Fruit fly (Drosophila melanogaster): ENCODE results near the gene CG32591.
A peak's percentile ranks its signal among the peaks of the same experiment; 100 is the strongest.

Gene CG32591

dm6 chrX:14928844-14929243 lies at the start of gene CG32591:
CG32591 (minus strand) TSS chrX:14928944.
- TF ChIP-seq Bteb2 (GFP tag; optimal IDR thresholded peaks at IDR 0.05) (no peak), HLH3B (GFP tag; IDR thresholded peaks at IDR 0.05) (no peak)

DNA sequence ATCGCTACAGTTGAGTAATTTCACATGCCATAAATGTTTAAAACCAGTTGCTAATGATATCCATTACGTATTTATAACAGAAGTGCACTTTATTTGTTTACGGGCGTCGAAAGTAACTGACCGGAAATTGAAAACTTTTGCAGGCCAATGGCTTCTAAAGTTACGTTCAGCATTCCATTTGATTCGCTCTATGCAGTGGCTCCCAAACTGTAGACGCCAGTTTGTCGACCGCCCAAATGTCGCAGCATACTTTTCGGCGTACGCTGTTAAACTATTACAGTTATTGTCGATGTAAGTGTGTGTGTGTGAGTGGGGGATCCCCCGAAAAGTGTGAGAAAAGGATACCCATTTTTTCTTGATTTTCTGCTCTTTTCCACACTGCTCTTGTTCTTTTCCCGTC lies 32.1 kb upstream of the CG32591 start:
- TF ChIP-seq HmgZ (tag; optimal IDR thresholded peaks at IDR 0.05) (no peak), CTCF (GFP tag; optimal IDR thresholded peaks at IDR 0.05) (peak; percentile 5), stwl (tag; optimal IDR thresholded peaks at IDR 0.05) (peak; percentile 12), cad (GFP tag; optimal IDR thresholded peaks at IDR 0.05) (peak; percentile 69), cg (GFP tag; optimal IDR thresholded peaks at IDR 0.05) (peak; percentile 46), CG14441 (GFP tag; IDR thresholded peaks at IDR 0.05) (no peak), CG14860 (GFP tag; IDR thresholded peaks at IDR 0.05; ENCODE audit: partially characterized antibody) (0 out of 3 replicates have a peak, but pooled peaks have one; percentile 18), CG6654 (GFP tag; optimal IDR thresholded peaks at IDR 0.05) (peak; percentile 96), Hr51 (GFP tag; optimal IDR thresholded peaks at IDR 0.05) (no peak), Drgx (GFP tag; IDR thresholded peaks at IDR 0.05) (no peak)

DNA sequence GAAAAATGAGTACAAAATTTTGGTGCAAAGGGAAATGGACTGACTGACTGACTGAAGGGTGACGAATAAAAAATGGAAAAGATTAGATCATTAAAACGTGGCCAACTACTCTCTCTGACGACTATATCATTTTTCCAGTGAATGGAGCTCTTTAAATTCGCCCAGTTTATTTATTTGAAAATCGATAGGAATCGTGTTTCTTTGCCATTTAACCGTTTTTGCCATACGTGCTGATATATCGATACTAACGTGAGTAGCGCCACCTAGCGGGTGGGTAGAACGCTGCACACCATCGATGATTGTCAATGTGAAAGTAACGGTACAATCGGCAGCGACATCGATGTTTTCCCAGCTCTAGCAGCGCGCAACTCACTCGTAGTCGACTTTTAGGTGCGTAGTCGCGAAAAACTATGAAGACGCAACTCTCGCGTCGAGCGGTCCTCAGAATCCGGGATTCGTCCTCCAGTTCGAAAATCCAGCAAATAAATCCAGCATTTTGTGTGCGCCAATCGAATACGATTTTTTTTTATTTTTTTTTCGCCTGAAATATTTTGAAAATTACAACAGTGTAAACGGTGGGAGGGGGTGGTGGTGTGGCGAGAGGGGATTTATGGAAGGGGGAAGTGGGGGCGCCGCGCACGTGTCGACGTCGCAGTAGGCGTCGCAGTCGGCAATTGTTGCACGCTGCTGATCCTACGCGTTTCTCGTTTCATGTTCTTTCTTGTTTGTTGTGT lies 26.5 kb upstream of the CG32591 start, which contains the start of the genes CG9030 and eag:
TSS of gene CG9030 (minus strand) at position 51 of the 734 bp plus-strand sequence.
TSS of gene eag (plus strand) at position 428 of the 734 bp plus-strand sequence.
- TF ChIP-seq aop (GFP tag; IDR thresholded peaks at IDR 0.05) (no peak), CG13424 (tag; optimal IDR thresholded peaks at IDR 0.05) (no peak), CG17829 (tag; optimal IDR thresholded peaks at IDR 0.05) (no peak), pb (GFP tag; optimal IDR thresholded peaks at IDR 0.05) (no peak), Sox102F (GFP tag; optimal IDR thresholded peaks at IDR 0.05) (no peak), CG1792 (GFP tag; optimal IDR thresholded peaks at IDR 0.05) (no peak), peb (GFP tag; IDR thresholded peaks at IDR 0.05) (no peak), Hmx (GFP tag; optimal IDR thresholded peaks at IDR 0.05) (no peak), zfh2 (GFP tag; optimal IDR thresholded peaks at IDR 0.05) (no peak), CG9609 (GFP tag; optimal IDR thresholded peaks at IDR 0.05) (no peak), PHDP (tag; optimal IDR thresholded peaks at IDR 0.05) (no peak), Bgb (GFP tag; IDR thresholded peaks at IDR 0.05; ENCODE audit: partially characterized antibody) (peak; percentile 96), chif (GFP tag; optimal IDR thresholded peaks at IDR 0.05) (no peak), CG8359 (GFP tag; optimal IDR thresholded peaks at IDR 0.05; ENCODE audit: borderline replicate concordance) (no peak), onecut (GFP tag; IDR thresholded peaks at IDR 0.05) (peak; percentile 39), B-H2 (GFP tag; optimal IDR thresholded peaks at IDR 0.05) (no peak), CG1233 (GFP tag; optimal IDR thresholded peaks at IDR 0.05) (no peak), CG14441 (GFP tag; IDR thresholded peaks at IDR 0.05) (no peak), CHES-1-like (GFP tag; optimal IDR thresholded peaks at IDR 0.05) (no peak), ind (GFP tag; optimal IDR thresholded peaks at IDR 0.05) (no peak), run (tag; optimal IDR thresholded peaks at IDR 0.05) (no peak), bigmax (GFP tag; optimal IDR thresholded peaks at IDR 0.05) (no peak), CG5180 (GFP tag; optimal IDR thresholded peaks at IDR 0.05) (no peak), pros (GFP tag; optimal IDR thresholded peaks at IDR 0.05) (no peak), NC2α (GFP tag; optimal IDR thresholded peaks at IDR 0.05) (no peak), CG10431 (GFP tag; optimal IDR thresholded peaks at IDR 0.05) (no peak), E2f1 (GFP tag; IDR thresholded peaks at IDR 0.05) (no peak), CG30431 (GFP tag; optimal IDR thresholded peaks at IDR 0.05) (no peak), pfk (GFP tag; optimal IDR thresholded peaks at IDR 0.05) (no peak), en (GFP tag; optimal IDR thresholded peaks at IDR 0.05) (no peak), Hand (GFP tag; optimal IDR thresholded peaks at IDR 0.05) (no peak), CG17568 (GFP tag; optimal IDR thresholded peaks at IDR 0.05) (no peak), tio (GFP tag; optimal IDR thresholded peaks at IDR 0.05) (no peak), crol (GFP tag; IDR thresholded peaks at IDR 0.05) (peak; percentile 45; the same call in 1 of the 2 replicates), scrt (GFP tag; optimal IDR thresholded peaks at IDR 0.05) (peak; percentile 33), CG14710 (tag; optimal IDR thresholded peaks at IDR 0.05) (peak; percentile 18)
